Fruit fly (Drosophila melanogaster): ENCODE results near the gene CG13731.
A peak's percentile ranks its signal among the peaks of the same experiment; 100 is the strongest.

The CG13731 gene

dm6 chr3L:17404646-17405045 lies 15.9 kb upstream of the CG13731 start (continued):
- TF ChIP-seq fu2 (GFP tag; optimal IDR thresholded peaks at IDR 0.05) (no peak), CG8089 (GFP tag; optimal IDR thresholded peaks at IDR 0.05) (no peak), CG1647 (GFP tag; optimal IDR thresholded peaks at IDR 0.05) (no peak), bsh (GFP tag; optimal IDR thresholded peaks at IDR 0.05) (peak in 1 of 2 experiments; percentile 81), bowl (GFP tag; IDR thresholded peaks at IDR 0.05) (no peak), pb (GFP tag; optimal IDR thresholded peaks at IDR 0.05) (no peak), CG11504 (tag; optimal IDR thresholded peaks at IDR 0.05) (peak; percentile 65), NC2β (GFP tag; optimal IDR thresholded peaks at IDR 0.05) (no peak), CG2116 (GFP tag; optimal IDR thresholded peaks at IDR 0.05) (no peak), CG14050 (GFP tag; IDR thresholded peaks at IDR 0.05) (peak; percentile 21; the same call in 1 of the 3 replicates), CG17612 (GFP tag; IDR thresholded peaks at IDR 0.05) (no peak), Mrtf (GFP tag; IDR thresholded peaks at IDR 0.05) (no peak), ase (GFP tag; IDR thresholded peaks at IDR 0.05) (no peak), CG31441 (GFP tag; IDR thresholded peaks at IDR 0.05) (no peak), CG30431 (GFP tag; optimal IDR thresholded peaks at IDR 0.05) (no peak), Tbp (GFP tag; optimal IDR thresholded peaks at IDR 0.05) (no peak), Ptx1 (GFP tag; IDR thresholded peaks at IDR 0.05) (no peak), CG14014 (GFP tag; IDR thresholded peaks at IDR 0.05) (no peak), ftz-f1 (GFP tag; optimal IDR thresholded peaks at IDR 0.05) (no peak), gsb-n (tag; optimal IDR thresholded peaks at IDR 0.05) (peak; percentile 37), fd96Cb (tag; optimal IDR thresholded peaks at IDR 0.05) (peak; percentile 63), shn (GFP tag; optimal IDR thresholded peaks at IDR 0.05) (peak; percentile 3), Fer2 (tag; optimal IDR thresholded peaks at IDR 0.05) (no peak), ac (GFP tag; optimal IDR thresholded peaks at IDR 0.05) (no peak), repo (GFP tag; optimal IDR thresholded peaks at IDR 0.05) (no peak), NK7.1 (GFP tag; optimal IDR thresholded peaks at IDR 0.05) (no peak), ab (GFP tag; optimal IDR thresholded peaks at IDR 0.05) (no peak), CG3281 (GFP tag; optimal IDR thresholded peaks at IDR 0.05) (peak; percentile 14), CG10267 (tag; optimal IDR thresholded peaks at IDR 0.05) (peak; percentile 9), ERR (GFP tag; optimal IDR thresholded peaks at IDR 0.05) (no peak), CG4328 (GFP tag; optimal IDR thresholded peaks at IDR 0.05) (no peak), ken (GFP tag; IDR thresholded peaks at IDR 0.05) (no peak), tna (GFP tag; IDR thresholded peaks at IDR 0.05; ENCODE audit: partially characterized antibody) (no peak), maf-S (GFP tag; optimal IDR thresholded peaks at IDR 0.05) (no peak), CG13123 (GFP tag; optimal IDR thresholded peaks at IDR 0.05) (peak; percentile 9), CG2202 (tag; optimal IDR thresholded peaks at IDR 0.05) (peak; percentile 27), CG15269 (tag; optimal IDR thresholded peaks at IDR 0.05) (peak; percentile 54), Sin3A (optimal IDR thresholded peaks at IDR 0.05) (no peak), pum (GFP tag; optimal IDR thresholded peaks at IDR 0.05) (no peak), CG1792 (GFP tag; optimal IDR thresholded peaks at IDR 0.05) (no peak), Ets97D (GFP tag; optimal IDR thresholded peaks at IDR 0.05) (no peak), nau (GFP tag; optimal IDR thresholded peaks at IDR 0.05) (no peak), CG4360 (GFP tag; IDR thresholded peaks at IDR 0.05) (no peak), esg (GFP tag; conservative IDR thresholded peaks at IDR 0.05) (peak; percentile 32; the same call in 1 of the 2 replicates), HLH54F (GFP tag; optimal IDR thresholded peaks at IDR 0.05) (no peak), MTF-1 (GFP tag; optimal IDR thresholded peaks at IDR 0.05; ENCODE audit: borderline replicate concordance) (no peak), Ssrp (tag; optimal IDR thresholded peaks at IDR 0.05) (peak; percentile 48), B-H2 (GFP tag; optimal IDR thresholded peaks at IDR 0.05) (no peak), CG5245 (GFP tag; optimal IDR thresholded peaks at IDR 0.05) (no peak), CG10462 (GFP tag; optimal IDR thresholded peaks at IDR 0.05) (no peak), Atf-2 (GFP tag; optimal IDR thresholded peaks at IDR 0.05) (no peak), CG18764 (GFP tag; optimal IDR thresholded peaks at IDR 0.05) (no peak), CG6683 (GFP tag; optimal IDR thresholded peaks at IDR 0.05) (no peak)
